Fruit fly (Drosophila melanogaster): ENCODE measurements around the gene CG33303.

The CG33303 gene

dm6 chr2L:10375464-10376236, at the start of gene CG33303, which contains the start of gene dpr19 (continued):
- TF ChIP-seq CG14965 (GFP tag; optimal IDR thresholded peaks at IDR 0.05; ENCODE audit: borderline replicate concordance) (no peak), org-1 (GFP tag; optimal IDR thresholded peaks at IDR 0.05) (no peak), CG2129 (GFP tag; IDR thresholded peaks at IDR 0.05; ENCODE audit: partially characterized antibody) (no peak), sd (tag; optimal IDR thresholded peaks at IDR 0.05) (no peak), CG2712 (tag; optimal IDR thresholded peaks at IDR 0.05) (peak; percentile 92), CHES-1-like (GFP tag; optimal IDR thresholded peaks at IDR 0.05) (no peak), CG13624 (GFP tag; optimal IDR thresholded peaks at IDR 0.05) (no peak), D (optimal IDR thresholded peaks at IDR 0.05) (no peak), D (GFP tag; optimal IDR thresholded peaks at IDR 0.05) (peak; percentile 49), CG2875 (GFP tag; optimal IDR thresholded peaks at IDR 0.05) (peak; percentile 36), ssp (GFP tag; IDR thresholded peaks at IDR 0.05) (peak; percentile 60; the same call in 1 of the 2 replicates), CG2678 (tag; optimal IDR thresholded peaks at IDR 0.05) (peak; percentile 90), CG1792 (GFP tag; optimal IDR thresholded peaks at IDR 0.05) (no peak), Chrac-16 (GFP tag; optimal IDR thresholded peaks at IDR 0.05) (peak; percentile 38), Dref (GFP tag; IDR thresholded peaks at IDR 0.05) (no peak), ftz-f1 (GFP tag; optimal IDR thresholded peaks at IDR 0.05) (no peak), ro (GFP tag; IDR thresholded peaks at IDR 0.05) (no peak), ken (GFP tag; IDR thresholded peaks at IDR 0.05) (no peak; the same call in 2 of the 3 replicates), CG32532 (GFP tag; IDR thresholded peaks at IDR 0.05) (peak; percentile 82), CG9797 (GFP tag; optimal IDR thresholded peaks at IDR 0.05) (peak; percentile 80), so (GFP tag; IDR thresholded peaks at IDR 0.05) (0 out of 3 replicates have a peak, but pooled peaks have one; percentile 7), CG17802 (tag; optimal IDR thresholded peaks at IDR 0.05) (peak; percentile 18), Fer3 (tag; optimal IDR thresholded peaks at IDR 0.05) (peak; percentile 71), Oli (tag; optimal IDR thresholded peaks at IDR 0.05) (peak; percentile 64), Ravus (GFP tag; IDR thresholded peaks at IDR 0.05) (no peak), CG17385 (GFP tag; optimal IDR thresholded peaks at IDR 0.05) (peak; percentile 74), pzg (GFP tag; optimal IDR thresholded peaks at IDR 0.05) (peak; percentile 59), slbo (GFP tag; IDR thresholded peaks at IDR 0.05) (peak; percentile 75), Six4 (GFP tag; optimal IDR thresholded peaks at IDR 0.05) (peak; percentile 47), B-H2 (GFP tag; optimal IDR thresholded peaks at IDR 0.05) (peak; percentile 68), CrebB (tag; optimal IDR thresholded peaks at IDR 0.05) (peak; percentile 29), Lhr (GFP tag; optimal IDR thresholded peaks at IDR 0.05) (peak; percentile 55), gem (tag; optimal IDR thresholded peaks at IDR 0.05) (peak; percentile 92), CG12659 (GFP tag; optimal IDR thresholded peaks at IDR 0.05) (peak; percentile 86), Ets65A (GFP tag) (no peak), CG6272 (GFP tag; IDR thresholded peaks at IDR 0.05) (no peak), Atf6 (GFP tag; IDR thresholded peaks at IDR 0.05) (peak; percentile 70), Ets97D (GFP tag; optimal IDR thresholded peaks at IDR 0.05) (no peak), lmd (GFP tag; IDR thresholded peaks at IDR 0.05) (peak; percentile 52; the same call in 1 of the 2 replicates), lilli (GFP tag; optimal IDR thresholded peaks at IDR 0.05) (peak; percentile 12), CG7963 (GFP tag; IDR thresholded peaks at IDR 0.05; ENCODE audit: partially characterized antibody) (no peak), Asciz (GFP tag; optimal IDR thresholded peaks at IDR 0.05) (peak; percentile 9), CG1602 (GFP tag; optimal IDR thresholded peaks at IDR 0.05) (peak; percentile 52), CG10321 (GFP tag; IDR thresholded peaks at IDR 0.05) (peak; percentile 49; the same call in 1 of the 2 replicates), CG15601 (tag; optimal IDR thresholded peaks at IDR 0.05) (peak; percentile 86), vnd (GFP tag; IDR thresholded peaks at IDR 0.05; ENCODE audit: partially characterized antibody) (no peak), Optix (GFP tag; IDR thresholded peaks at IDR 0.05) (no peak), CG3407 (GFP tag; optimal IDR thresholded peaks at IDR 0.05) (peak; percentile 63), Jarid2 (GFP tag; optimal IDR thresholded peaks at IDR 0.05) (no peak)

Measured in whole organism, embryonic.